Fruit fly (Drosophila melanogaster): ENCODE results near the gene ng4.

dm6 chrX:3236586-3236985, 7.4 kb downstream of the ng4 start, which contains the start of gene CG14265:
- TF ChIP-seq psq (optimal IDR thresholded peaks at IDR 0.05) (no peak), pan (optimal IDR thresholded peaks at IDR 0.05) (no peak), Dll (optimal IDR thresholded peaks at IDR 0.05) (no peak), EcR (GFP tag; optimal IDR thresholded peaks at IDR 0.05) (no peak), CG8478 (optimal IDR thresholded peaks at IDR 0.05) (no peak), usp (GFP tag; optimal IDR thresholded peaks at IDR 0.05) (no peak)

Measured in whole organism.